Worm (Caenorhabditis elegans) whole organism, young adult: ENCODE results near the gene ZK550.2.

ENCODE experiments used
- F49E8.2 ChIP-seq: sonication (generic microtip); optimal IDR thresholded peaks from 3 replicates; lab custom pipeline; 2017; ENCODE audit warnings: missing genetic modification characterization, mild to moderate bottlenecking, missing compliant biosample characterization, antibody characterized with exemption, moderate library complexity; ENCODE audit not compliant: insufficient read depth
- lir-1 ChIP-seq: fragments of 200-800 bp; sonication (Bioruptor generic); conservative IDR thresholded peaks from 2 replicates; pipeline ENCODE4 v1.3.6; 2022; ENCODE audit warnings: missing genetic modification reagents, missing genetic modification characterization, missing compliant biosample characterization
- nhr-27 ChIP-seq: fragments of 200-800 bp; sonication (Bioruptor generic); optimal IDR thresholded peaks from 2 replicates; lab custom pipeline; 2018; ENCODE audit warnings: mild to moderate bottlenecking, missing genetic modification characterization, moderate library complexity, missing compliant biosample characterization
- nhr-90 ChIP-seq: sonication (generic microtip); optimal IDR thresholded peaks from 2 replicates; lab custom pipeline; 2016; ENCODE audit warnings: missing genotype, mild to moderate bottlenecking, missing genetic modification characterization, missing compliant biosample characterization
- pha-4 ChIP-seq: fragments of 150-350 bp; sonication (generic microtip); optimal IDR thresholded peaks from 2 replicates; lab custom pipeline; 2014; ENCODE audit warnings: missing biosample characterization, missing genetic modification reagents, missing genetic modification characterization
- snpc-4 ChIP-seq, 5 experiments: fragments of 150-350 bp in 1 of 5; sonication (generic microtip) in 4 of 5; optimal IDR thresholded peaks; 2 replicates each; lab custom pipeline; 2014 to 2018; ENCODE audit warnings: missing genetic modification characterization in 5 of 5, missing biosample characterization in 3 of 5, antibody characterized with exemption in 2 of 5, mild to moderate bottlenecking in 2 of 5, missing compliant biosample characterization in 2 of 5, missing genotype in 2 of 5, moderate library complexity in 2 of 5, missing genetic modification reagents in 1 of 5

DNA sequence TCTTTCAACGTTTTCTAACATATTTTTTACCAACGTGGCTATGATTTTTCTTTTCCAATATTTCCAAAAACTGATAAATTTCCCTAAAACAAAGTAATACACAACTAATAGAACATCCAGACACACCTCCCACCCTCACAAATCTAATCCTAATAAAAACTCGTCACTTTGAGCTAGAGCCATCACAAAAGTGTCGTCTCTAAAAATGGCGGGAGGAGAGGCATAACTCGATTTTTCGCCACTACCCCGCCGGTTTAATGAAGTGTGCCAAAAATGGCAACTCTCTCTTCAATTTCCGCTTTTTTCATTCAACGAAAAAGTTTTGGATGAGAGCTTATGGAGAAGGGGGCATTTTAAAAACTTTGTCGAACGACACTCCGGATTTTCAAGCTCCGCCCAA lies 12.5 kb upstream of the ZK550.2 start:
- TF ChIP-seq pha-4 (tag; lab: Kevin White, UChicago) (no peak), lir-1 (GFP tag; lab: Robert Waterston, UW) (no peak), nhr-90 (tag; lab: Kevin White, UChicago) (no peak), snpc-4 (GFP tag; optimal IDR thresholded peaks at IDR 0.05; lab: Kevin White, UChicago) (no peak), snpc-4 (tag; optimal IDR thresholded peaks at IDR 0.05; lab: Kevin White, UChicago) (no peak), F49E8.2 (tag; lab: Kevin White, UChicago) (no peak), nhr-27 (no peak)
